Worm (Caenorhabditis elegans) whole organism, mixed stage, embryonic: Measurements from ENCODE around the gene clec-75.

Experiments
- snpc-4 ChIP-seq: fragments of 150-350 bp; optimal IDR thresholded peaks from 2 replicates; lab custom pipeline; 2014; ENCODE audit warnings: missing biosample characterization, missing genetic modification characterization
- sptf-1 ChIP-seq: sonication (generic microtip); optimal IDR thresholded peaks from 2 replicates; lab custom pipeline; 2017; ENCODE audit warnings: mild to moderate bottlenecking, missing genetic modification characterization, moderate library complexity, missing compliant biosample characterization
- ztf-11 ChIP-seq: fragments of 150-350 bp; optimal IDR thresholded peaks from 2 replicates; lab custom pipeline; 2014; ENCODE audit warnings: missing biosample characterization, missing genetic modification characterization

- no peak for TF ChIP-seq ztf-11 (tag; lab: Kevin White, UChicago)
- no peak for TF ChIP-seq snpc-4 (tag; lab: Kevin White, UChicago)
- TF ChIP-seq sptf-1 (tag; lab: Kevin White, UChicago), result no peak
Observed at ce11 chrIV:4004221-4004620, 43.7 kb downstream of the clec-75 start.
